Fruit fly (Drosophila melanogaster): ENCODE data around the gene CSN8.

dm6 chr2L:8333185-8333584 lies 31.5 kb upstream of the CSN8 start:
- TF ChIP-seq Myb (GFP tag; optimal IDR thresholded peaks at IDR 0.05) (no peak), prd (optimal IDR thresholded peaks at IDR 0.05) (no peak), prd (GFP tag; IDR thresholded peaks at IDR 0.05) (no peak)

All from whole organism, embryonic.